Worm (Caenorhabditis elegans): Measurements from ENCODE around the gene F36H5.12.

DNA sequence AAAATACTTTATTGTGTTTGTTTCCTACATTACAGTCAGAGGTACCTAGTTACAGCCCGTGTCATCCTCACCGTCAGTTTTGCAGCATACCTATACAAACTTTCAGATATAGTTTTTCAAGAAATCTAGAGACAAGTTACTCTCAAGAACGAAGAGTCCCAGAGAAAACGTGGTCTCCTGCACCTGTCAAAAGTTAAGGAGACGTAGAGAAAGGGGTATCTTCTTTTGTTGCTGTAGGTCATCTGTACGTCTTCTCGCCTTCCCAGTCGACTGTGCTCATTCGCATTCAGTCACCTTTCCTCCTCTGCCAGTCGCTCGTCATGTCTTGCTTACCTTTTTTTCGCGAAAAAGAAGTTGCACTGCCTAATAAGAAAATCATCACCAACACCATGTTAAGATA lies 18.9 kb downstream of the F36H5.12 start, which contains the start of gene F36H5.4:
- TF ChIP-seq ets-7 (tag; optimal IDR thresholded peaks at IDR 0.05), result no peak
- no peak for TF ChIP-seq ama-1 (optimal IDR thresholded peaks at IDR 0.05)
